Fruit fly (Drosophila melanogaster): ENCODE data around the gene Fbxl7.

Gene Fbxl7

dm6 chr3R:15933609-15934232, 13.0 kb downstream of the Fbxl7 start, which contains the start of the genes CG5478 and blp:
CG5478 (minus strand) TSS chr3R:15933734.
blp (plus strand) TSS chr3R:15933847.
- TF ChIP-seq Myc (optimal IDR thresholded peaks at IDR 0.05), result no peak
- TF ChIP-seq Vsx2 (GFP tag; optimal IDR thresholded peaks at IDR 0.05; ENCODE audit: partially characterized antibody), result peak; percentile 87
- TF ChIP-seq sage (GFP tag; optimal IDR thresholded peaks at IDR 0.05), result peak; percentile 34
- no peak for TF ChIP-seq Dfd (GFP tag; optimal IDR thresholded peaks at IDR 0.05)
- no peak for TF ChIP-seq rgr (GFP tag; optimal IDR thresholded peaks at IDR 0.05)

dm6 chr3R:15934952-15935351, 14.3 kb downstream of the Fbxl7 start, which contains the start of gene Sap47:
Sap47 (plus strand) TSS chr3R:15935100.
- TF ChIP-seq HLH106 (tag; optimal IDR thresholded peaks at IDR 0.05) (no peak), dmrt93B (GFP tag; optimal IDR thresholded peaks at IDR 0.05) (no peak), GATAd (GFP tag; optimal IDR thresholded peaks at IDR 0.05) (no peak), Hr78 (GFP tag; optimal IDR thresholded peaks at IDR 0.05) (no peak), Dif (GFP tag; optimal IDR thresholded peaks at IDR 0.05; ENCODE audit: partially characterized antibody) (no peak), CG32264 (GFP tag; optimal IDR thresholded peaks at IDR 0.05) (no peak), sv (GFP tag; optimal IDR thresholded peaks at IDR 0.05) (no peak), rgr (GFP tag; optimal IDR thresholded peaks at IDR 0.05) (peak; percentile 27), lola (GFP tag; optimal IDR thresholded peaks at IDR 0.05) (no peak), Sp1 (GFP tag; optimal IDR thresholded peaks at IDR 0.05) (no peak), Rel (GFP tag; optimal IDR thresholded peaks at IDR 0.05) (no peak), Rel (tag; optimal IDR thresholded peaks at IDR 0.05) (no peak), Vsx2 (GFP tag; optimal IDR thresholded peaks at IDR 0.05; ENCODE audit: partially characterized antibody) (peak; percentile 55), Mio (GFP tag; optimal IDR thresholded peaks at IDR 0.05) (no peak), usp (GFP tag; optimal IDR thresholded peaks at IDR 0.05) (no peak), sage (GFP tag; optimal IDR thresholded peaks at IDR 0.05) (peak; percentile 11)

- no peak for TF ChIP-seq dl (GFP tag; optimal IDR thresholded peaks at IDR 0.05; ENCODE audit: insufficient read depth in 1 of 2, partially characterized antibody in 2 of 2)
- TF ChIP-seq jim (GFP tag; optimal IDR thresholded peaks at IDR 0.05), result no peak
- TF ChIP-seq CG9705 (GFP tag; optimal IDR thresholded peaks at IDR 0.05), result no peak
- TF ChIP-seq lola (GFP tag; optimal IDR thresholded peaks at IDR 0.05), result no peak
- no peak for TF ChIP-seq Jra (GFP tag; optimal IDR thresholded peaks at IDR 0.05)
- no peak for TF ChIP-seq usp (GFP tag; optimal IDR thresholded peaks at IDR 0.05)
- no peak for TF ChIP-seq dsf (GFP tag; optimal IDR thresholded peaks at IDR 0.05; ENCODE audit: borderline replicate concordance)
- no peak for TF ChIP-seq ey (GFP tag; optimal IDR thresholded peaks at IDR 0.05)
- no peak for TF ChIP-seq Rel (GFP tag; optimal IDR thresholded peaks at IDR 0.05)
- TF ChIP-seq Rel (tag; optimal IDR thresholded peaks at IDR 0.05), result no peak
- no peak for TF ChIP-seq h (GFP tag; optimal IDR thresholded peaks at IDR 0.05)
- TF ChIP-seq Hr78 (GFP tag; optimal IDR thresholded peaks at IDR 0.05), result no peak
- TF ChIP-seq sage (GFP tag; optimal IDR thresholded peaks at IDR 0.05), result no peak
- no peak for TF ChIP-seq Dif (GFP tag; optimal IDR thresholded peaks at IDR 0.05; ENCODE audit: partially characterized antibody)
- TF ChIP-seq Abd-B (GFP tag; optimal IDR thresholded peaks at IDR 0.05), result no peak
- no peak for TF ChIP-seq dmrt93B (GFP tag; optimal IDR thresholded peaks at IDR 0.05)
- TF ChIP-seq CG32264 (GFP tag; optimal IDR thresholded peaks at IDR 0.05), result no peak
- TF ChIP-seq sv (GFP tag; optimal IDR thresholded peaks at IDR 0.05), result no peak
- TF ChIP-seq fru (GFP tag; optimal IDR thresholded peaks at IDR 0.05), result no peak
- no peak for TF ChIP-seq brk (GFP tag; optimal IDR thresholded peaks at IDR 0.05)
Measured at dm6 chr3R:15935538-15935937, 14.8 kb downstream of the Fbxl7 start.

- TF ChIP-seq woc (GFP tag; optimal IDR thresholded peaks at IDR 0.05), result no peak
Measured at dm6 chr3R:15937708-15938107, 17.0 kb downstream of the Fbxl7 start.

- no peak for TF ChIP-seq sage (GFP tag; optimal IDR thresholded peaks at IDR 0.05)
- TF ChIP-seq dsf (GFP tag; optimal IDR thresholded peaks at IDR 0.05; ENCODE audit: borderline replicate concordance), result no peak
- no peak for TF ChIP-seq Dif (GFP tag; optimal IDR thresholded peaks at IDR 0.05; ENCODE audit: partially characterized antibody)
- no peak for TF ChIP-seq sv (GFP tag; optimal IDR thresholded peaks at IDR 0.05)
- no peak for TF ChIP-seq fru (GFP tag; optimal IDR thresholded peaks at IDR 0.05)
- TF ChIP-seq h (GFP tag; optimal IDR thresholded peaks at IDR 0.05), result no peak
- no peak for TF ChIP-seq Sp1 (GFP tag; optimal IDR thresholded peaks at IDR 0.05)
- TF ChIP-seq Hnf4 (GFP tag; optimal IDR thresholded peaks at IDR 0.05), result no peak
- no peak for TF ChIP-seq CG9705 (GFP tag; optimal IDR thresholded peaks at IDR 0.05)
Measured at dm6 chr3R:15947605-15948004, 26.9 kb downstream of the Fbxl7 start.

All from whole organism, wandering third instar larva.